Fruit fly (Drosophila melanogaster) Kc167 (cell line): ENCODE results near the gene alpha-Est2.

Experiments
- h ChIP-seq: fragments of >200 bp; optimal IDR thresholded peaks from 3 replicates; lab custom pipeline; 2018; ENCODE audit warnings: missing external identifiers
- psq ChIP-seq: fragments of >200 bp; optimal IDR thresholded peaks from 2 replicates; lab custom pipeline; 2017; ENCODE audit warnings: missing external identifiers

DNA sequence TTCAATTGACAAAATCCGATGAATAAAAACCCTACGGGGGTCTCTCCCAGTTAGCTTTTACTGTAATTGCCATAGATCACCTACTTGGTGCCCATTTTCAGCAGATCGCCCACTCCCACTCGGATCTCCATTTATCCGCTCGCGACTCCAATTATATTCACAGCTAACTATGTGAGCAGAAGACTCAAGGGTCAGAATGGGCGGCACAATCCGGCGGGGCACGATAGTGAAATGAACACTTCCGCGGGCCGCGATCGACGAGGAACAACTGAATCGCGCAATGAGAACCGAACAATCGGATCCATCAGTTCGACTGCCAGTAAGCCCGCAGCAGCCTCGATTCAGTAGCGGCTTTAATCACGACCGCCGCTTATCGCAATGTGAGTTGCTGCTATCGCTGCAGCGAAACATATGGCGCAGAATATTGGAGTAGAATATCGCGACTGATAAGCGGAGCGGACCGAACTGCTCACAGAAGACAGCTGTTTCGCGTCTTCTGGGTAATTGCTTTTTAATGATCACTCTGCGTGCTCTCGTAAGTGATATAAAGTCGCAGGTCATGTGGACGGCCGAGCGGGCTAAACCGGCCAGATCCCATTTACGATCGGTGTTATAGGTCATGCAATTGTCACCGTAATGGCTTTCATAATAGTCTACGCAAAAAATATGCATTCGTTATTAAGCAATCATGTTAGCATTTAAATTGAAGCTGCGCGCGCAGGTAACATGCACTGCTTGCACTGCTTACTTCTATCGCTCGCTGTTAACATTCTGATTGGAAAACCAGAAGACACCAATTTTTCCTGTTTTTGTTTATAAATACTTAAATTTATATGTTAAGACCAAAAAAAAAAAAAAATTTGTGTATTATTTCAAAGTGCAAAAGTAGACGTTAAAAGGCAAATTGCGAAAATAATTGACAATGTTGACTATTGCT is 7.5 kb downstream of the alpha-Est2 start, which contains the start of gene alpha-Est1:
- no peak for TF ChIP-seq h
- TF ChIP-seq psq (lab: Kevin White, UChicago), result no peak
